Fruit fly (Drosophila melanogaster) whole organism, embryonic: Measurements from ENCODE around the gene CG14650.
A peak's percentile ranks its signal among the peaks of the same experiment; 100 is the strongest.

Experiments used
- CG10147 ChIP-seq: fragments of 200-800 bp; sonication (Bioruptor generic); optimal IDR thresholded peaks from 2 replicates; lab custom pipeline; 2019; ENCODE audit warnings: missing biosample characterization, mild to moderate bottlenecking, missing genetic modification characterization, moderate library complexity
- CG10543 ChIP-seq: fragments of 200-800 bp; sonication (Bioruptor generic); optimal IDR thresholded peaks from 3 replicates; lab custom pipeline; 2017; ENCODE audit warnings: missing biosample characterization, mild to moderate bottlenecking, missing genetic modification characterization, moderate library complexity
- CG10979 ChIP-seq: fragments of 200-800 bp; sonication (Bioruptor generic); optimal IDR thresholded peaks from 2 replicates; lab custom pipeline; 2018; ENCODE audit warnings: missing biosample characterization, mild to moderate bottlenecking, missing genetic modification characterization, moderate library complexity
- CG11560 ChIP-seq: fragments of 200-800 bp; sonication (Bioruptor generic); IDR thresholded peaks from 3 replicates; pipeline ENCODE4 v1.3.6; 2022; ENCODE audit warnings: missing biosample characterization, missing genetic modification characterization
- CG11696 ChIP-seq: fragments of 200-800 bp; sonication (Bioruptor generic); IDR thresholded peaks from 2 replicates; pipeline ENCODE4 v1.3.6; 2022; ENCODE audit warnings: missing biosample characterization, missing genetic modification characterization
- CG14014 ChIP-seq: fragments of 200-800 bp; sonication (Bioruptor generic); IDR thresholded peaks from 2 replicates; pipeline ENCODE4 v1.3.6; 2022; ENCODE audit warnings: missing biosample characterization, missing genetic modification characterization
- CG14667 ChIP-seq: fragments of 200-800 bp; sonication (Bioruptor generic); IDR thresholded peaks from 2 replicates; pipeline ENCODE4 v1.3.6; 2022; ENCODE audit warnings: missing biosample characterization, missing genetic modification characterization
- CG32532 ChIP-seq: fragments of 200-800 bp; sonication (Bioruptor generic); IDR thresholded peaks from 2 replicates; pipeline ENCODE4 v1.3.6; 2022; ENCODE audit warnings: missing biosample characterization, missing genetic modification characterization
- CG3995 ChIP-seq: fragments of 200-800 bp; sonication (Bioruptor generic); optimal IDR thresholded peaks from 3 replicates; lab custom pipeline; 2016; ENCODE audit warnings: missing biosample characterization, missing genetic modification characterization
- CG42726 ChIP-seq: fragments of 200-800 bp; sonication (Bioruptor generic); IDR thresholded peaks from 2 replicates; pipeline ENCODE4 v1.3.6; 2022; ENCODE audit warnings: missing biosample characterization, missing genetic modification characterization; ENCODE audit not compliant: partially characterized antibody
- CG4730 ChIP-seq: fragments of 200-800 bp; sonication (Bioruptor generic); IDR thresholded peaks from 2 replicates; pipeline ENCODE4 v1.3.6; 2022; ENCODE audit warnings: missing biosample characterization, missing genetic modification characterization
- CG4854 ChIP-seq: fragments of 200-800 bp; sonication (Bioruptor generic); optimal IDR thresholded peaks from 2 replicates; lab custom pipeline; 2016; ENCODE audit warnings: missing biosample characterization, missing genetic modification characterization, inconsistent platforms
- CG5245 ChIP-seq: fragments of 200-800 bp; sonication (Bioruptor generic); optimal IDR thresholded peaks from 3 replicates; lab custom pipeline; 2016; ENCODE audit warnings: missing biosample characterization, missing genetic modification characterization
- CG6683 ChIP-seq: fragments of 200-800 bp; sonication (Bioruptor generic); optimal IDR thresholded peaks from 2 replicates; lab custom pipeline; 2017; ENCODE audit warnings: missing biosample characterization, mild to moderate bottlenecking, missing genetic modification characterization, missing genetic modification reagents
- CG6689 ChIP-seq: fragments of 200-800 bp; sonication (Bioruptor generic); IDR thresholded peaks from 2 replicates; pipeline ENCODE4 v1.3.6; 2022; ENCODE audit warnings: missing biosample characterization, missing genetic modification characterization
- CG8944 ChIP-seq: fragments of 200-800 bp; sonication (Bioruptor generic); optimal IDR thresholded peaks from 3 replicates; lab custom pipeline; 2016; ENCODE audit warnings: missing biosample characterization, missing genetic modification characterization
- CG9215 ChIP-seq: fragments of 200-800 bp; sonication (Bioruptor generic); IDR thresholded peaks from 2 replicates; pipeline ENCODE4 v1.3.6; 2022; ENCODE audit warnings: missing biosample characterization, missing genetic modification characterization
- CTCF ChIP-seq: fragments of 200-800 bp; sonication (Bioruptor generic); optimal IDR thresholded peaks from 2 replicates; lab custom pipeline; 2017; ENCODE audit warnings: missing biosample characterization, mild to moderate bottlenecking, missing genetic modification characterization, moderate library complexity
- Dip3 ChIP-seq: fragments of 200-800 bp; sonication (Bioruptor generic); optimal IDR thresholded peaks from 3 replicates; lab custom pipeline; 2016; ENCODE audit warnings: missing biosample characterization, missing genetic modification characterization
- Dll ChIP-seq: fragments of 200-800 bp; sonication (Bioruptor generic); IDR thresholded peaks from 4 replicates; pipeline ENCODE4 v1.3.6; 2022; ENCODE audit warnings: missing biosample characterization, missing genetic modification characterization; ENCODE audit not compliant: partially characterized antibody
- H2.0 ChIP-seq: fragments of 200-800 bp; sonication (Bioruptor generic); IDR thresholded peaks from 2 replicates; pipeline ENCODE4 v1.3.6; 2022; ENCODE audit warnings: missing biosample characterization, missing genetic modification characterization
- HLH4C ChIP-seq: fragments of 200-800 bp; sonication (Bioruptor generic); IDR thresholded peaks from 3 replicates; pipeline ENCODE4 v1.3.6; 2022; ENCODE audit warnings: missing biosample characterization, missing genetic modification characterization; ENCODE audit not compliant: partially characterized antibody
- Hsf ChIP-seq: fragments of 200-800 bp; sonication (Bioruptor generic); optimal IDR thresholded peaks from 3 replicates; lab custom pipeline; 2016; ENCODE audit warnings: missing biosample characterization, missing genetic modification characterization
- Kr ChIP-seq: fragments of 200-800 bp; sonication (Bioruptor generic); optimal IDR thresholded peaks from 2 replicates; lab custom pipeline; 2017; ENCODE audit warnings: missing biosample characterization, mild to moderate bottlenecking, missing genetic modification characterization
- Lhr ChIP-seq: fragments of 200-800 bp; sonication (Bioruptor generic); optimal IDR thresholded peaks from 3 replicates; lab custom pipeline; 2017; ENCODE audit warnings: mild to moderate bottlenecking, missing biosample characterization, missing genetic modification reagents, missing genetic modification characterization
- MESR4 ChIP-seq: fragments of 200-800 bp; sonication (Bioruptor generic); optimal IDR thresholded peaks from 2 replicates; lab custom pipeline; 2018; ENCODE audit warnings: missing biosample characterization, mild to moderate bottlenecking, missing genetic modification characterization, moderate library complexity
- MTF-1 ChIP-seq: fragments of 200-800 bp; sonication (Bioruptor generic); optimal IDR thresholded peaks from 2 replicates; lab custom pipeline; 2018; ENCODE audit warnings: missing biosample characterization, mild to moderate bottlenecking, missing genetic modification characterization, borderline replicate concordance
- Mes4 ChIP-seq: fragments of 200-800 bp; sonication (Bioruptor generic); optimal IDR thresholded peaks from 2 replicates; lab custom pipeline; 2016; ENCODE audit warnings: missing biosample characterization, missing genetic modification characterization
- Nf-YB ChIP-seq: fragments of 200-800 bp; sonication (Bioruptor generic); optimal IDR thresholded peaks from 3 replicates; lab custom pipeline; 2019; ENCODE audit warnings: missing biosample characterization, mild to moderate bottlenecking, missing genetic modification characterization, moderate library complexity
- Spps ChIP-seq: fragments of 200-800 bp; sonication (Bioruptor generic); optimal IDR thresholded peaks from 2 replicates; lab custom pipeline; 2018; ENCODE audit warnings: missing biosample characterization, mild to moderate bottlenecking, missing genetic modification characterization
- Taf1 ChIP-seq: fragments of 200-800 bp; sonication (Bioruptor generic); IDR thresholded peaks from 2 replicates; pipeline ENCODE4 v1.3.6; 2022; ENCODE audit warnings: missing biosample characterization, missing genetic modification characterization
- Trl ChIP-seq, 3 experiments: fragments of >200 bp in 2 of 3; fragments of 200-800 bp in 1 of 3; sonication (Bioruptor generic) in 1 of 3; optimal IDR thresholded peaks; 2 replicates in 1 of 3; 3 replicates in 2 of 3; lab custom pipeline; 2016 to 2017; ENCODE audit warnings: missing biosample characterization in 1 of 3, missing genetic modification characterization in 1 of 3
- ase ChIP-seq: fragments of 200-800 bp; sonication (Bioruptor generic); IDR thresholded peaks from 3 replicates; pipeline ENCODE4 v1.3.6; 2022; ENCODE audit warnings: missing biosample characterization, missing genetic modification characterization
- bab2 ChIP-seq: fragments of 200-800 bp; sonication (Bioruptor generic); optimal IDR thresholded peaks from 2 replicates; lab custom pipeline; 2016; ENCODE audit warnings: missing biosample characterization, missing genetic modification characterization
- chn ChIP-seq: fragments of 200-800 bp; sonication (Bioruptor generic); optimal IDR thresholded peaks from 2 replicates; lab custom pipeline; 2016; ENCODE audit warnings: missing biosample characterization, missing genetic modification characterization
- dati ChIP-seq: fragments of 200-800 bp; sonication (Bioruptor generic); IDR thresholded peaks from 2 replicates; pipeline ENCODE4 v1.3.6; 2022; ENCODE audit warnings: missing biosample characterization, missing genetic modification characterization
- dm ChIP-seq: fragments of 200-800 bp; sonication (Bioruptor generic); optimal IDR thresholded peaks from 3 replicates; lab custom pipeline; 2016; ENCODE audit warnings: missing biosample characterization, missing genetic modification characterization
- dysf ChIP-seq: fragments of 200-800 bp; sonication (Bioruptor generic); IDR thresholded peaks from 3 replicates; pipeline ENCODE4 v1.3.6; 2022; ENCODE audit warnings: missing biosample characterization, missing genetic modification characterization
- hb ChIP-seq: fragments of 200-800 bp; sonication (Bioruptor generic); IDR thresholded peaks from 3 replicates; pipeline ENCODE4 v1.3.6; 2022; ENCODE audit warnings: missing biosample characterization, missing genetic modification characterization; ENCODE audit not compliant: partially characterized antibody
- her ChIP-seq: fragments of 200-800 bp; sonication (Bioruptor generic); optimal IDR thresholded peaks from 2 replicates; lab custom pipeline; 2016; ENCODE audit warnings: missing biosample characterization, missing genetic modification characterization
- jing ChIP-seq: fragments of 200-800 bp; sonication (Bioruptor generic); optimal IDR thresholded peaks from 2 replicates; lab custom pipeline; 2018; ENCODE audit warnings: missing biosample characterization, mild to moderate bottlenecking, missing genetic modification characterization
- otp ChIP-seq: fragments of 200-800 bp; sonication (Bioruptor generic); IDR thresholded peaks from 3 replicates; pipeline ENCODE4, ENCODE4 v1.3.6; 2022; ENCODE audit warnings: missing biosample characterization, missing genetic modification characterization
- pfk ChIP-seq: fragments of 200-800 bp; sonication (Bioruptor generic); optimal IDR thresholded peaks from 2 replicates; lab custom pipeline; 2018; ENCODE audit warnings: missing biosample characterization, mild to moderate bottlenecking, missing genetic modification characterization, moderate library complexity
- ro ChIP-seq: fragments of 200-800 bp; sonication (Bioruptor generic); IDR thresholded peaks from 2 replicates; pipeline ENCODE4 v1.3.6; 2022; ENCODE audit warnings: missing biosample characterization, missing genetic modification characterization
- run ChIP-seq: fragments of 200-800 bp; sonication (Bioruptor generic); optimal IDR thresholded peaks from 3 replicates; lab custom pipeline; 2018; ENCODE audit warnings: missing biosample characterization, mild to moderate bottlenecking, missing genetic modification characterization
- slbo ChIP-seq: fragments of 200-800 bp; sonication (Bioruptor generic); IDR thresholded peaks from 2 replicates; pipeline ENCODE4 v1.3.6; 2022; ENCODE audit warnings: missing biosample characterization, missing genetic modification characterization
- sna ChIP-seq: fragments of 200-800 bp; sonication (Bioruptor generic); IDR thresholded peaks from 2 replicates; pipeline ENCODE4 v1.3.6; 2022; ENCODE audit warnings: missing biosample characterization, missing genetic modification characterization; ENCODE audit not compliant: partially characterized antibody
- sr ChIP-seq: fragments of 200-800 bp; sonication (Bioruptor generic); IDR thresholded peaks from 3 replicates; pipeline ENCODE4 v1.3.6; 2022; ENCODE audit warnings: missing biosample characterization, missing genetic modification characterization
- stwl ChIP-seq: fragments of 200-800 bp; sonication (Bioruptor generic); optimal IDR thresholded peaks from 3 replicates; lab custom pipeline; 2018; ENCODE audit warnings: missing biosample characterization, mild to moderate bottlenecking, missing genetic modification characterization, moderate library complexity
- tna ChIP-seq: fragments of 200-800 bp; sonication (Bioruptor generic); IDR thresholded peaks from 2 replicates; pipeline ENCODE4 v1.3.6; 2022; ENCODE audit warnings: missing biosample characterization, missing genetic modification characterization; ENCODE audit not compliant: partially characterized antibody
- wdn ChIP-seq: fragments of 200-800 bp; sonication (Bioruptor generic); IDR thresholded peaks from 2 replicates; pipeline ENCODE4 v1.3.6; 2022; ENCODE audit warnings: missing biosample characterization, missing genetic modification characterization

CG14650 gene

dm6 chr3R:4437113-4437512 lies at the start of gene CG14650, which contains the start of gene Lipt2:
CG14650 (plus strand) TSS chr3R:4437387.
Lipt2 (minus strand) TSS chr3R:4437329.
- peak; percentile 55 for TF ChIP-seq CG6689 (GFP tag; lab: Robert Waterston, UW)
- TF ChIP-seq CG10543 (GFP tag; lab: Kevin White, UChicago): peak; percentile 52
- TF ChIP-seq ase (GFP tag; lab: Robert Waterston, UW): no peak
- TF ChIP-seq Mes4 (GFP tag; lab: Kevin White, UChicago): peak; percentile 47
- peak; percentile 46 for TF ChIP-seq sna (GFP tag; lab: Robert Waterston, UW)
- peak; percentile 53 for TF ChIP-seq her (GFP tag; lab: Kevin White, UChicago)
- no peak for TF ChIP-seq tna (GFP tag; lab: Robert Waterston, UW)
- 0 out of 2 replicates have a peak, but pooled peaks have one; percentile 18 for TF ChIP-seq CG42726
- no peak for TF ChIP-seq CG6683 (GFP tag; lab: Kevin White, UChicago)
- peak; percentile 26; the same call in 1 of the 2 replicates for TF ChIP-seq CG14014 (GFP tag; lab: Robert Waterston, UW)
- TF ChIP-seq wdn: peak; percentile 55; the same call in 1 of the 2 replicates
- TF ChIP-seq Trl (optimal IDR thresholded peaks at IDR 0.05; lab: Kevin White, UChicago): no peak
- peak; percentile 81 for TF ChIP-seq Trl (GFP tag; optimal IDR thresholded peaks at IDR 0.05; lab: Kevin White, UChicago)
- peak; percentile 58 for TF ChIP-seq bab2
- peak; percentile 68 for TF ChIP-seq dm (GFP tag; lab: Kevin White, UChicago)
- peak; percentile 74 for TF ChIP-seq CG8944
- no peak for TF ChIP-seq CG14667 (GFP tag; lab: Robert Waterston, UW)
- TF ChIP-seq Lhr (GFP tag; lab: Kevin White, UChicago): peak; percentile 31
- TF ChIP-seq CG11560: no peak
- peak; percentile 23 for TF ChIP-seq CTCF
- no peak for TF ChIP-seq CG11696 (GFP tag; lab: Robert Waterston, UW)
- peak; percentile 31 for TF ChIP-seq CG3995 (GFP tag; lab: Kevin White, UChicago)
- peak; percentile 46 for TF ChIP-seq Dip3 (GFP tag; lab: Kevin White, UChicago)
- TF ChIP-seq slbo: peak; percentile 72
- TF ChIP-seq Taf1 (GFP tag; lab: Robert Waterston, UW): no peak
- peak; percentile 37 for TF ChIP-seq CG10979 (tag; lab: Kevin White, UChicago)
- TF ChIP-seq Nf-YB: peak; percentile 17
- TF ChIP-seq hb (GFP tag; lab: Robert Waterston, UW): no peak
- TF ChIP-seq MTF-1 (GFP tag; lab: Kevin White, UChicago): no peak
- no peak for TF ChIP-seq dati
- TF ChIP-seq jing (GFP tag; lab: Kevin White, UChicago): no peak
- peak; percentile 58 for TF ChIP-seq CG10147
- no peak for TF ChIP-seq CG5245
- TF ChIP-seq Dll (GFP tag; lab: Robert Waterston, UW): peak; percentile 73; the same call in 3 of the 4 replicates
- peak; percentile 28 for TF ChIP-seq H2.0 (GFP tag; lab: Robert Waterston, UW)
- TF ChIP-seq sr: no peak
- TF ChIP-seq run: no peak
- TF ChIP-seq CG4730 (GFP tag; lab: Robert Waterston, UW): no peak
- peak; percentile 76 for TF ChIP-seq Hsf (GFP tag; lab: Kevin White, UChicago)
- peak; percentile 65 for TF ChIP-seq stwl (tag; lab: Kevin White, UChicago)
- 0 out of 3 replicates have a peak, but pooled peaks have one; percentile 37 for TF ChIP-seq HLH4C (GFP tag; lab: Robert Waterston, UW)
- TF ChIP-seq CG4854: peak; percentile 17
- peak; percentile 84 for TF ChIP-seq MESR4 (GFP tag; lab: Kevin White, UChicago)
- no peak for TF ChIP-seq dysf (GFP tag; lab: Robert Waterston, UW)
- no peak for TF ChIP-seq Spps
- no peak for TF ChIP-seq Kr (GFP tag; lab: Kevin White, UChicago)
- no peak for TF ChIP-seq pfk (GFP tag; lab: Kevin White, UChicago)
- 0 out of 3 replicates have a peak, but pooled peaks have one; percentile 38 for TF ChIP-seq otp (GFP tag; lab: Robert Waterston, UW)
- no peak for TF ChIP-seq ro (GFP tag; lab: Robert Waterston, UW)
- peak; percentile 75 for TF ChIP-seq chn (GFP tag; lab: Kevin White, UChicago)
- TF ChIP-seq CG9215 (GFP tag; lab: Robert Waterston, UW): peak; percentile 30; the same call in 1 of the 2 replicates
- TF ChIP-seq CG32532 (GFP tag; lab: Robert Waterston, UW): peak; percentile 56
